Worm (Caenorhabditis elegans) whole organism, L2 larva: Measurements from ENCODE around the gene ZK1240.11.

Experiments
- alr-1 ChIP-seq: fragments of 150-350 bp; optimal IDR thresholded peaks from 2 replicates; lab custom pipeline; 2014; ENCODE audit warnings: missing biosample characterization, missing genetic modification characterization
- ama-1 ChIP-seq: fragments of 150-350 bp; optimal IDR thresholded peaks from 2 replicates; lab custom pipeline; 2018; ENCODE audit warnings: inconsistent platforms
- ceh-82 ChIP-seq: fragments of 150-350 bp; optimal IDR thresholded peaks from 2 replicates; lab custom pipeline; 2014; ENCODE audit warnings: missing biosample characterization, missing genetic modification characterization
- egl-27 ChIP-seq: sonication (generic microtip); optimal IDR thresholded peaks from 3 replicates; lab custom pipeline; 2017; ENCODE audit warnings: missing biosample characterization, missing genetic modification reagents, missing genetic modification characterization
- nhr-237 ChIP-seq: fragments of 150-350 bp; optimal IDR thresholded peaks from 2 replicates; lab custom pipeline; 2014; ENCODE audit warnings: missing biosample characterization, missing genetic modification characterization
- sem-4 ChIP-seq: fragments of 150-350 bp; optimal IDR thresholded peaks from 2 replicates; lab custom pipeline; 2014; ENCODE audit warnings: missing biosample characterization, missing genetic modification reagents, missing genetic modification characterization
- sma-9 ChIP-seq, 2 experiments: fragments of 150-350 bp in 1 of 2; sonication (generic microtip) in 1 of 2; optimal IDR thresholded peaks; 2 replicates each; lab custom pipeline; 2014 to 2016; ENCODE audit warnings: missing genetic modification characterization in 2 of 2, mild to moderate bottlenecking in 1 of 2, missing biosample characterization in 1 of 2, missing compliant biosample characterization in 1 of 2, missing genetic modification reagents in 1 of 2, moderate library complexity in 1 of 2
- snpc-4 ChIP-seq: fragments of 150-350 bp; optimal IDR thresholded peaks from 2 replicates; lab custom pipeline; 2014; ENCODE audit warnings: missing biosample characterization, missing genetic modification characterization
- ztf-4 ChIP-seq: fragments of 150-350 bp; optimal IDR thresholded peaks from 2 replicates; lab custom pipeline; 2014; ENCODE audit warnings: missing biosample characterization, missing genetic modification characterization

DNA sequence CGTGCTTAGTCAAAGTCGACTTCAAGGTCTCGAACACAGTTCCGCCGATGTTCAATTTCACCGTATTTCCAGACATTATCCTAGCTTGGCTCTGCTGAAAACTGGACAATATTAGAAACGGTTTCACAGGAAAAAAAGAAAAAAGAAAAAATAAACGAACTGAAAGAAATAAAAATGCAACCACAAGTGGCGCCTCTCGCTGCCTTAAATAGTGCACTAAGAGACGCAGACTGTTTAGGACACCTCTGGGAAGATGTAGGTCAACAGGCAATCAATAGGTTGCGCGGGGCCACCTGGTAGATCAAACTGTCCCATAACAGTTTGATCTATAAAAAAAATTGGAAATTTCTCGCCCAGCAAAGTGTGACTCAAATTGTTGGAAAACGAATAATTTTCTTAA lies 26.3 kb upstream of the ZK1240.11 start, which contains the start of gene B0281.4:
- TF ChIP-seq egl-27 (no peak), snpc-4 (no peak), ztf-4 (tag; lab: Kevin White, UChicago) (no peak), sma-9 (GFP tag; optimal IDR thresholded peaks at IDR 0.05; lab: Kevin White, UChicago) (no peak), sma-9 (tag; optimal IDR thresholded peaks at IDR 0.05; lab: Kevin White, UChicago) (no peak), ama-1 (lab: Kevin White, UChicago) (no peak), nhr-237 (tag; lab: Kevin White, UChicago) (no peak), alr-1 (no peak), ceh-82 (tag; lab: Kevin White, UChicago) (no peak), sem-4 (tag; lab: Kevin White, UChicago) (no peak)
